Worm (Caenorhabditis elegans): ENCODE results near the gene C25F9.12.

ce11 chrV:19394750-19395149 is 8.0 kb downstream of the C25F9.12 start, which contains the start of gene C25F9.8:
- TF ChIP-seq cog-1 (tag; optimal IDR thresholded peaks at IDR 0.05), result no peak
- no peak for TF ChIP-seq flt-1 (GFP tag; IDR thresholded peaks at IDR 0.05)
- TF ChIP-seq T22C8.4 (GFP tag; IDR thresholded peaks at IDR 0.05), result no peak
- no peak for TF ChIP-seq ref-1 (GFP tag; conservative IDR thresholded peaks at IDR 0.05)
- TF ChIP-seq tab-1 (GFP tag; IDR thresholded peaks at IDR 0.05), result no peak
- TF ChIP-seq klf-2 (GFP tag; conservative IDR thresholded peaks at IDR 0.05), result no peak
- TF ChIP-seq ztf-23 (GFP tag; IDR thresholded peaks at IDR 0.05), result no peak
- TF ChIP-seq med-1 (GFP tag; optimal IDR thresholded peaks at IDR 0.05; ENCODE audit: insufficient read depth), result no peak

All from whole organism, midembryonic.